Worm (Caenorhabditis elegans): ENCODE measurements around the gene lelo-3.

ce11 chrX:5983267-5983666 is 39.1 kb downstream of the lelo-3 start:
- no peak for TF ChIP-seq dve-1 (tag; optimal IDR thresholded peaks at IDR 0.05; ENCODE audit: insufficient read depth)
- no peak for TF ChIP-seq nhr-25 (tag; optimal IDR thresholded peaks at IDR 0.05; ENCODE audit: borderline replicate concordance, insufficient read depth)
- TF ChIP-seq unc-62 (GFP tag; optimal IDR thresholded peaks at IDR 0.05 in 1 of 2): no peak
- no peak for TF ChIP-seq unc-62 (tag; optimal IDR thresholded peaks at IDR 0.05)
- TF ChIP-seq zag-1 (tag; optimal IDR thresholded peaks at IDR 0.05): no peak
- no peak for TF ChIP-seq skn-1 (tag; optimal IDR thresholded peaks at IDR 0.05)
- no peak for TF ChIP-seq mep-1 (tag; optimal IDR thresholded peaks at IDR 0.05)
- no peak for TF ChIP-seq cey-2 (tag; optimal IDR thresholded peaks at IDR 0.05; ENCODE audit: borderline replicate concordance, insufficient read depth)
- no peak for TF ChIP-seq tag-97 (GFP tag; IDR thresholded peaks at IDR 0.05)
- no peak for TF ChIP-seq nhr-76 (tag; optimal IDR thresholded peaks at IDR 0.05)
- no peak for TF ChIP-seq egl-43 (GFP tag; IDR thresholded peaks at IDR 0.05)
- TF ChIP-seq ztf-7 (tag; optimal IDR thresholded peaks at IDR 0.05): no peak
- TF ChIP-seq pha-4 (GFP tag; IDR thresholded peaks at IDR 0.05): no peak
- no peak for TF ChIP-seq pha-4 (tag; optimal IDR thresholded peaks at IDR 0.05)

Measured in whole organism, L4 larva.